Worm (Caenorhabditis elegans) whole organism, mixed stage, embryonic: Measurements from ENCODE around the gene str-163.

ENCODE experiments used
- elt-3 ChIP-seq: fragments of 150-350 bp; optimal IDR thresholded peaks from 2 replicates; lab custom pipeline; 2014; ENCODE audit warnings: missing biosample characterization, missing genetic modification characterization
- nhr-237 ChIP-seq: fragments of 150-350 bp; optimal IDR thresholded peaks from 2 replicates; lab custom pipeline; 2014; ENCODE audit warnings: missing biosample characterization, missing genetic modification characterization

DNA sequence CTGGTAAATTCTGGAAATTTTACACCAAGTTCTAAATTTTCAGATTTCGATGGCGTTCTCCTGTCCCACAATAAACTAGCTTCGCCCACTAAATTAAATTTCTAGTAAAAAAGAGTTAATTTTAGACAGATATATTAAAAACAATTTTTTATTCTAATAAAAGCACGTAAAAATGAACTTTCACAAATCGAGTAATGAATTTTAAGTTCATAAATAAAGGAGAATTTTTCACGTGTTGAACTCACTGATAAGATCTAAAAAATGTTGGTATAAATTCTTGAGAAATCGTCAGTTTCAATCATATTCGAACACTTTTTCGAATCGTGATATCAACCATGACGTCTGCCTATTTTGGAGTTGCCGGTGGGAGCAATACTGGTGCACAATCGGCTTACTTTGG, 41.9 kb downstream of the str-163 start, which contains the start of gene ssq-2:
- TF ChIP-seq elt-3 (tag; lab: Kevin White, UChicago) (no peak), nhr-237 (tag; lab: Kevin White, UChicago) (no peak)
